Worm (Caenorhabditis elegans): Measurements from ENCODE around the gene T10D4.7.
"Not testable (repeated sequence)": the region's sequence is repeated elsewhere in the genome, so short reads cannot be mapped to it uniquely, and the experiment has no call there.

The T10D4.7 gene

DNA sequence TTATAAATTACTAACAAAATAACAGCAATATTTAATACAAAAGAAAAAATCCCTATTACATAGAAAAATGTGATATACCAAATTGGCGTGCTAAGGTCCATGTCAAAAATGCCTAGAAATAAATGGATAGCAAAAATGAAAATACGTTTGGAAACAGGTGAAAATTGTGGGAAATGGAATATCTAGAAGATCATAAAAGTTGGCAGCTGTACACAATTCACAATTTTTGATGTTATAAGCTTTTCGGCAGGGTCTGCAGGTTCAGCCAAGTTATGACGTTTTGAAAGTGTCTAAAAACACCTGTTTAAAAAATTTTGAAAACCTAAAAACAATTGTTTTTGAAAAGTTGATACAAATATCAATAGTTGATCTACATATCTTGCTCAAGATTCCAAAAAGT lies 25.3 kb downstream of the T10D4.7 start, which contains the start of gene sri-42:
sri-42 (minus strand) TSS at position 101 of the 400 bp plus-strand sequence.
- TF ChIP-seq him-1, dao-5, W03F9.2 (tag; optimal IDR thresholded peaks at IDR 0.05): not testable (repeated sequence)

DNA sequence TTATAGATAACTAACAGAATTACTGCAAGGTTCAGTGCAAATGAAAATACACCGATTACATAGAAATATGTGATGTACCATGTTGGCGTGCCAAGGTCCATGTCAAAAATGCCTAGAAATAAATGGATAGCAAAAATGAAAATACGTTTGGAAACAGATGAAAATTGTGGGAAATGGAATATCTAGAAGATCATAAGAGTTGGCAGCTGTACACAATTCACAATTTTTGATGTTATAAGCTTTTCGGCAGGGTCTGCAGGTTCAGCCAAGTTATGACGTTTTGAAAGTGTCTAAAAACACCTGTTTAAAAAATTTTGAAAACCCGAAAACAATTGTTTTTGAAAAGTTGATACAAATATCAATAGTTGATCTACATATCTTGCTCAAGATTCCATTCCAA lies 27.0 kb downstream of the T10D4.7 start, which contains the start of gene sri-43:
sri-43 (minus strand) TSS at position 101 of the 400 bp plus-strand sequence.
- not testable (repeated sequence) for TF ChIP-seq W03F9.2, him-1, dao-5 (tag; optimal IDR thresholded peaks at IDR 0.05)

DNA sequence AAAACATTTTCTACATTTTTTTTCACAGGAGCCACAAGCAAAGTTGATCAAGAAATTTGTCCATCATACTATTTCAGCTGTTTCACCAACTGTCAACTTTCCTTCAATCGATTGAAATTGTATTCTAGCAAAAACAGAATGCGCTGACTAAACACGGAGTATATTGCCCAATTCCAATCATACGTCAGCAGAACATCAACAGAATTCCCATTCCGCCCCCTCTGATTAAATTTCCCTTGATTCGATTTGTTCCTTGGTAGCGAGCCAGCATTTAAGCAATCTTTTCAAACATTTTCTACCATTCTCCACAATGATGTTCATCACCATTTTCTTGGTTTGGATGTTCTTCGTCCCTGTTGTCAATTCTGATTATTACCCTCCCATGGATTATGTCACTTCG lies 28.3 kb downstream of the T10D4.7 start, which contains the start of gene T10D4.15:
T10D4.15 (plus strand) TSS at position 301 of the 400 bp plus-strand sequence.
- TF ChIP-seq W03F9.2 (tag; optimal IDR thresholded peaks at IDR 0.05) (no peak), dao-5 (tag; optimal IDR thresholded peaks at IDR 0.05) (no peak), him-1 (tag; optimal IDR thresholded peaks at IDR 0.05) (no peak)

DNA sequence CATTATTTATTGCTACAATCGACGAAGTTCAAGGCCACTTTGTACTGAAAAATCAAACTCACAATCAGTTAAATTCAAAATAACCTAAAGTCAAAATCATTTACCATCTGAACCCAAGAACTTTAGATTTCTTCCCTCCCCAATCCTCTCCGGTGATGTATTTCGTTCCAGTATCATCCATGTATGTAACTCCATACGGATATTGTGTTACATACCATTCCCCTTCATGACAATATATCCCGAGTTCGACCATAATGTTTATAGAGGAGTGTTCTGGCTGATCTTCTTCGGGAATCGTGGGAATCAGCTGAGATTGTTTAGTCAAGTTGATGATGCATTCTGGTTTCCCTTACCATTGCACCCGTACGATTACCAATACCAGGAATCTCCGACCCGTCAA lies 30.8 kb downstream of the T10D4.7 start:
- TF ChIP-seq him-1 (tag; optimal IDR thresholded peaks at IDR 0.05), result no peak
- no peak for TF ChIP-seq dao-5 (tag; optimal IDR thresholded peaks at IDR 0.05)
- TF ChIP-seq W03F9.2 (tag; optimal IDR thresholded peaks at IDR 0.05), result no peak

DNA sequence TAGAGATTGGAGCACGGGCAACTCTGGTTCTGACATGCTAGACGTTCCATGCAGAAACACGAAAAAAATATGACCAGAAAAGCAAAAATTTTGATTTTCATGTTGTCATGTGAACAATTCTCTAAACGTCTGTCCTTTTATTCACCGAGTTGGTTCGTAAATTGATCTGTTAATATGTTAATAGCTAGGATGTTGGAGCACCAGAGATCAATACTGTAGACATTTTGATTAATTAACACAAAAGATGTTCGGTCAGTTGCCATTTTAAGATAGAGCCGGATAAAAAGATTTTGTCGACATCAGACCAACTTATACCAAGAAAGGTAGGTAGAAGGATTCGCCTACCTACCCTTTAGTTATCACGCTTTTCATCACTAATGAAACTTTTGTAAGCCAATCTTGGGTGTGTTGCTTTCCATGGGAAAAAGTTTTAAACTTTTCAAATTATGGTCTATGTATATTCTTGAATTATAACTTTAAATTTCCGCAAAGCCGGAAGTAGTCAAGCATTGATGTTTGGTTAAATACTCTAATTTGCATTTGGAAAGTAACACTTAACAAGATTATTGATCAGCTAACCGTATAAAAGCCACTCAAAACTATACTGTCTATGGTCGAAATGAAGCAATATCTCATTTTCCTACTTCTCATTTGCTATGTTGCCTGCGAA lies 32.1 kb downstream of the T10D4.7 start, which contains the start of the genes T10D4.11 and T10D4.1:
T10D4.11 (minus strand) TSS at position 101 of the 670 bp plus-strand sequence.
T10D4.1 (plus strand) TSS at position 620 of the 670 bp plus-strand sequence.
- TF ChIP-seq W03F9.2 (tag; optimal IDR thresholded peaks at IDR 0.05) (no peak), him-1 (tag; optimal IDR thresholded peaks at IDR 0.05) (no peak), dao-5 (tag; optimal IDR thresholded peaks at IDR 0.05) (no peak)

DNA sequence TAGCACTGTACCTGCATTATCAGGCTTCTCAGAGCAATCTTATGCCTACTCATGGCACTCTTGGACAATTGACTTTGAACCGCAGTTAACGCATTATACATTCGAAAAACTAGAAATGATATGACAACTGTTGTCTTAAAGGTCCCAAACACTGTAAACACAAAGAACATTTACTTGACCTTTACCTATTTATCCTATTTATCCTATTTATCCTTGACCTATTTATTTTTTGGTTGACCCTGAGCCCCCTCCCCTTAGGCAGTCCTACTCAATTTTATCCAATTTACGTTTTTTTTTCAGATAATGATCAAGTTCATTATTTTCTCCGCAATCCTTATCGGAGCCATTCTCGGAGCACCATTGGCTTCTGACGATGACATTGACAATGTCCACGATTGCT lies 34.0 kb downstream of the T10D4.7 start, which contains the start of the genes T10D4.14 and T10D4.19:
T10D4.14 (minus strand) TSS at position 101 of the 400 bp plus-strand sequence.
T10D4.19 (plus strand) TSS at position 304 of the 400 bp plus-strand sequence.
- TF ChIP-seq W03F9.2 (tag; optimal IDR thresholded peaks at IDR 0.05) (no peak), dao-5 (tag; optimal IDR thresholded peaks at IDR 0.05) (no peak), him-1 (tag; optimal IDR thresholded peaks at IDR 0.05) (no peak)

DNA sequence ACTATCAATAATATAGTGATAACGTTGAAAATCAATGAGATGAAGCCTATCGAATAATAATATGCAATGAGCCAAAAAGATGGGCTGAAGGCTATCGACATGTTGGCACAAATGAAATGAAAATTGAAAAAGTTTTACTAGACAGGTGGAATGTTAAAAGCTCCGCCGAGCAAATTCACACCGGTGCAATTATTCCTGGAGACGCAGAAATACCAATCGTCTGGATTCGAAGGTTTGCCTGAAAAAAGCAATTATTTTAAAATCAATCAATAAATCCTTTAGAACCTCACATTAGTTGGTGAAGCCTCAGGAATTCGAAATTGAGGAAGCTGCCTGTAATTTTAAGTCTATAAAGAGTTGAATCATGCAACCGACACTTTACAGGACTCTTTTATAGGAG lies 36.8 kb downstream of the T10D4.7 start, which contains the start of gene sri-32:
sri-32 (minus strand) TSS at position 101 of the 400 bp plus-strand sequence.
- TF ChIP-seq W03F9.2 (tag; optimal IDR thresholded peaks at IDR 0.05), result no peak
- no peak for TF ChIP-seq him-1 (tag; optimal IDR thresholded peaks at IDR 0.05)
- TF ChIP-seq dao-5 (tag; optimal IDR thresholded peaks at IDR 0.05), result no peak

DNA sequence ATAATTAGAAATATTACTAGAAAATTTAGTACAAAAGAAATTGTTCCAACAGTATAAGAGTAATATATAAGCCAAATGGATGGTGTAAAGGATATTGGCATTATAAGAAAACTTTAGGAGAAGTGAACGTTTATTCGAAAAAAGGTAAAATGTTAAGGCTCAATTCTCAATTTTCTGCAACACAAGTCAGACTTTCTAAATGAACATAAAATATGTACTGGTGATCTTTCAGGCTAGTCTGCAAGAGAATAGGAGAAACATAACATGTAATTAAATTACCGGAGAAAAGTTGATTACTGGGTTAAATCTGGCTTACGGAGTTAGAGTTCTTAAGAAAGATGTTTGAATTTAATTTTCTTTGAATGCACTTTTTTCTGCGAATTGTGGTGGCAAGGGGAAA lies 39.2 kb downstream of the T10D4.7 start, which contains the start of gene sri-33:
sri-33 (minus strand) TSS at position 101 of the 400 bp plus-strand sequence.
- TF ChIP-seq him-1 (tag; optimal IDR thresholded peaks at IDR 0.05) (no peak), W03F9.2 (tag; optimal IDR thresholded peaks at IDR 0.05) (no peak), dao-5 (tag; optimal IDR thresholded peaks at IDR 0.05) (no peak)

DNA sequence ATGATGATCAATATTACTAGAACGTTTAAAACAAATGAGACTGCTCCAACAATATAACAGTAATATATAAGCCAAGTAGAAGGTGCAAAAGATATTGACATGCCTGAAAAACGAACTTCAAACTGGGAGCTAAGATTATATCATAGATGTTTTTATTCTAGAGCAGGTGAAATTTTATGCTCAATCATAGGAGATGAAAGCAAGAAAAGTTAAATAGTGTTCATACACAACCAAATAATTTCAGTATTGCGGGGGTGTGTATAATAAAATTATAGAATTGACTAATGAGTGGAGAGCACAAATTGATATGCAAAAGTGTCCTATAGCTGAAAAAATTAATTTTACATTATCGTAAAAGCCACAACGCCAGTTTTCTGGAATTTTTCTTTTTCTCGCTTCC lies 41.4 kb downstream of the T10D4.7 start, which contains the start of gene sri-34:
sri-34 (minus strand) TSS at position 101 of the 400 bp plus-strand sequence.
- no peak for TF ChIP-seq W03F9.2 (tag; optimal IDR thresholded peaks at IDR 0.05)
- no peak for TF ChIP-seq him-1 (tag; optimal IDR thresholded peaks at IDR 0.05)
- no peak for TF ChIP-seq dao-5 (tag; optimal IDR thresholded peaks at IDR 0.05)

All from whole organism, L4/young adult.